Worm (Caenorhabditis elegans): ENCODE measurements around the gene F56D5.6.
A peak's percentile ranks its signal among the peaks of the same experiment; 100 is the strongest.

- peak; percentile 82 for TF ChIP-seq ama-1 (optimal IDR thresholded peaks at IDR 0.05)
- 0 out of 2 replicates have a peak, but pooled peaks have one; percentile 53 for TF ChIP-seq php-3 (GFP tag; IDR thresholded peaks at IDR 0.05)
- TF ChIP-seq spr-3 (GFP tag; optimal IDR thresholded peaks at IDR 0.05), result peak; percentile 24
Observed at ce11 chrIV:9438753-9439152, 37.0 kb downstream of the F56D5.6 start.
